Fruit fly (Drosophila melanogaster) Kc167 (cell line): ENCODE measurements around the gene viaf.

Source experiments
- Myc ChIP-seq: fragments of >200 bp; optimal IDR thresholded peaks from 2 replicates; lab custom pipeline; 2017; ENCODE audit warnings: missing external identifiers
- Sin3A ChIP-seq: fragments of >200 bp; optimal IDR thresholded peaks from 2 replicates; lab custom pipeline; 2018; ENCODE audit warnings: missing external identifiers
- h ChIP-seq: fragments of >200 bp; optimal IDR thresholded peaks from 3 replicates; lab custom pipeline; 2018; ENCODE audit warnings: missing external identifiers
- insv ChIP-seq: fragments of >200 bp; optimal IDR thresholded peaks from 3 replicates; lab custom pipeline; 2018; ENCODE audit warnings: missing external identifiers
- psq ChIP-seq: fragments of >200 bp; optimal IDR thresholded peaks from 2 replicates; lab custom pipeline; 2017; ENCODE audit warnings: missing external identifiers
- ttk ChIP-seq: sonication (Bioruptor generic); optimal IDR thresholded peaks from 2 replicates; lab custom pipeline; 2017; ENCODE audit warnings: missing external identifiers

dm6 chr3L:11975811-11976210 lies 17.2 kb downstream of the viaf start, which contains the start of gene CG43896:
- TF ChIP-seq ttk (lab: Kevin White, UChicago) = no peak
- TF ChIP-seq h (lab: Kevin White, UChicago) = no peak
- no peak for TF ChIP-seq Sin3A (lab: Kevin White, UChicago)
- TF ChIP-seq Myc (lab: Kevin White, UChicago) = no peak
- no peak for TF ChIP-seq insv (lab: Kevin White, UChicago)
- TF ChIP-seq psq (lab: Kevin White, UChicago) = no peak
